Fruit fly (Drosophila melanogaster): ENCODE results near the gene Aprt.

dm6 chr3L:1899616-1900015 is 14.8 kb upstream of the Aprt start:
- TF ChIP-seq insv (optimal IDR thresholded peaks at IDR 0.05) = no peak
- no peak for TF ChIP-seq h (optimal IDR thresholded peaks at IDR 0.05)
- TF ChIP-seq psq (optimal IDR thresholded peaks at IDR 0.05) = no peak
- no peak for TF ChIP-seq ttk (optimal IDR thresholded peaks at IDR 0.05)
